Worm (Caenorhabditis elegans) whole organism, L4 larva: ENCODE results near the gene F41G3.10.

ENCODE experiments used
- Y75B8A.6 ChIP-seq: fragments of 200-800 bp; sonication (Bioruptor generic); IDR thresholded peaks from 2 replicates; pipeline ENCODE4 v1.3.6; 2022; ENCODE audit warnings: missing genetic modification reagents, missing genetic modification characterization, missing compliant biosample characterization
- ZK546.5 ChIP-seq, 2 experiments: sonication (generic microtip); optimal IDR thresholded peaks; 2 replicates each; lab custom pipeline; 2017; ENCODE audit warnings: missing biosample characterization in 2 of 2, missing genetic modification characterization in 2 of 2
- aly-2 ChIP-seq: sonication (generic microtip); optimal IDR thresholded peaks from 2 replicates; lab custom pipeline; 2018; ENCODE audit warnings: missing biosample characterization, missing genetic modification characterization
- ceh-20 ChIP-seq: fragments of 200-800 bp; sonication (Bioruptor generic); IDR thresholded peaks from 2 replicates; pipeline ENCODE4 v1.3.6; 2022; ENCODE audit warnings: missing genetic modification reagents, missing genetic modification characterization, missing compliant biosample characterization
- ceh-28 ChIP-seq: fragments of 150-350 bp; optimal IDR thresholded peaks from 2 replicates; lab custom pipeline; 2014; ENCODE audit warnings: missing biosample characterization, missing genetic modification reagents, missing genetic modification characterization
- ceh-32 ChIP-seq: sonication (generic microtip); optimal IDR thresholded peaks from 2 replicates; lab custom pipeline; 2016; ENCODE audit warnings: mild to moderate bottlenecking, missing genetic modification characterization, missing compliant biosample characterization; ENCODE audit not compliant: poor library complexity
- ceh-44 ChIP-seq: fragments of 200-800 bp; sonication (Bioruptor generic); IDR thresholded peaks from 2 replicates; pipeline ENCODE4 v1.3.6; 2022; ENCODE audit warnings: missing genetic modification reagents, missing genetic modification characterization, missing compliant biosample characterization
- ceh-62 ChIP-seq: sonication (generic microtip); optimal IDR thresholded peaks from 2 replicates; lab custom pipeline; 2017; ENCODE audit warnings: missing biosample characterization, missing genetic modification characterization
- daf-19 ChIP-seq: fragments of 200-800 bp; sonication (Bioruptor generic); conservative IDR thresholded peaks from 2 replicates; pipeline ENCODE4 v1.3.6; 2022; ENCODE audit warnings: missing genetic modification characterization, missing compliant biosample characterization
- dmd-8 ChIP-seq: fragments of 200-800 bp; sonication (Bioruptor generic); IDR thresholded peaks from 2 replicates; pipeline ENCODE4 v1.3.6; 2022; ENCODE audit warnings: missing genetic modification characterization, missing compliant biosample characterization
- dmd-9 ChIP-seq: fragments of 200-800 bp; sonication (Bioruptor generic); IDR thresholded peaks from 2 replicates; pipeline ENCODE4 v1.3.6; 2022; ENCODE audit warnings: missing genetic modification reagents, missing genetic modification characterization, missing compliant biosample characterization
- duxl-1 ChIP-seq: sonication (generic microtip); optimal IDR thresholded peaks from 2 replicates; lab custom pipeline; 2016; ENCODE audit warnings: mild to moderate bottlenecking, missing genetic modification characterization, moderate library complexity, missing compliant biosample characterization; ENCODE audit not compliant: poor library complexity
- dve-1 ChIP-seq: sonication (generic microtip); optimal IDR thresholded peaks from 2 replicates; lab custom pipeline; 2017; ENCODE audit warnings: antibody characterized with exemption, mild to moderate bottlenecking, missing genetic modification characterization, missing compliant biosample characterization; ENCODE audit not compliant: insufficient read depth
- egl-27 ChIP-seq: sonication (generic microtip); optimal IDR thresholded peaks from 3 replicates; lab custom pipeline; 2017; ENCODE audit warnings: missing biosample characterization, missing genetic modification reagents, missing genetic modification characterization
- hlh-30 ChIP-seq: sonication (generic microtip); optimal IDR thresholded peaks from 2 replicates; lab custom pipeline; 2017; ENCODE audit warnings: antibody characterized with exemption, mild to moderate bottlenecking, missing genetic modification characterization, missing compliant biosample characterization; ENCODE audit not compliant: insufficient read depth
- hmg-1.1 ChIP-seq: fragments of 200-800 bp; sonication (Bioruptor generic); IDR thresholded peaks from 2 replicates; pipeline ENCODE4 v1.3.6; 2022; ENCODE audit warnings: missing genetic modification reagents, missing genetic modification characterization, missing compliant biosample characterization
- mdl-1 ChIP-seq, 2 experiments: fragments of 150-350 bp in 1 of 2; sonication (generic microtip) in 1 of 2; optimal IDR thresholded peaks; 2 replicates each; lab custom pipeline; 2014 to 2017; ENCODE audit warnings: missing biosample characterization in 2 of 2, missing genetic modification characterization in 2 of 2
- mxl-2 ChIP-seq: fragments of 200-800 bp; sonication (Bioruptor generic); conservative IDR thresholded peaks from 2 replicates; pipeline ENCODE4 v1.3.6; 2022; ENCODE audit warnings: missing genetic modification reagents, missing genetic modification characterization, missing compliant biosample characterization
- mxl-3 ChIP-seq: fragments of 200-800 bp; sonication (Bioruptor generic); optimal IDR thresholded peaks from 2 replicates; lab custom pipeline; 2018; ENCODE audit warnings: mild to moderate bottlenecking, missing genetic modification characterization, missing compliant biosample characterization
- nhr-10 ChIP-seq: fragments of 150-350 bp; optimal IDR thresholded peaks from 2 replicates; lab custom pipeline; 2014; ENCODE audit warnings: missing biosample characterization, missing genetic modification characterization
- nhr-102 ChIP-seq: sonication (generic microtip); optimal IDR thresholded peaks from 2 replicates; lab custom pipeline; 2016; ENCODE audit warnings: mild to moderate bottlenecking, missing genetic modification characterization, moderate library complexity, missing compliant biosample characterization
- nhr-111 ChIP-seq: fragments of 200-800 bp; sonication (Bioruptor generic); optimal IDR thresholded peaks from 2 replicates; lab custom pipeline; 2018; ENCODE audit warnings: mild to moderate bottlenecking, missing genetic modification characterization, missing compliant biosample characterization
- nhr-25 ChIP-seq: sonication (generic microtip); optimal IDR thresholded peaks from 2 replicates; lab custom pipeline; 2017; ENCODE audit warnings: missing genetic modification characterization, mild to moderate bottlenecking, missing compliant biosample characterization, antibody characterized with exemption, moderate library complexity, borderline replicate concordance; ENCODE audit not compliant: insufficient read depth
- nhr-48 ChIP-seq: sonication (generic microtip); optimal IDR thresholded peaks from 2 replicates; lab custom pipeline; 2016; ENCODE audit warnings: mild to moderate bottlenecking, missing genetic modification characterization, missing compliant biosample characterization
- nhr-76 ChIP-seq: fragments of 150-350 bp; optimal IDR thresholded peaks from 2 replicates; lab custom pipeline; 2014; ENCODE audit warnings: missing biosample characterization, missing genetic modification characterization
- pqm-1 ChIP-seq: sonication (generic microtip); optimal IDR thresholded peaks from 2 replicates; lab custom pipeline; 2017; ENCODE audit warnings: missing biosample characterization, missing genetic modification characterization
- rbr-2 ChIP-seq: sonication (generic microtip); optimal IDR thresholded peaks from 2 replicates; lab custom pipeline; 2016; ENCODE audit warnings: missing genotype, missing genetic modification characterization, missing compliant biosample characterization
- sdz-12 ChIP-seq: fragments of 200-800 bp; sonication (Bioruptor generic); optimal IDR thresholded peaks from 2 replicates; lab custom pipeline; 2018; ENCODE audit warnings: mild to moderate bottlenecking, missing genetic modification characterization, missing compliant biosample characterization
- snpc-1.2 ChIP-seq: fragments of 200-800 bp; sonication (Bioruptor generic); IDR thresholded peaks from 2 replicates; pipeline ENCODE4 v1.3.6; 2022; ENCODE audit warnings: missing genetic modification reagents, missing genetic modification characterization, missing compliant biosample characterization
- spr-3 ChIP-seq: fragments of 200-800 bp; sonication (Bioruptor generic); optimal IDR thresholded peaks from 2 replicates; lab custom pipeline; 2018; ENCODE audit warnings: mild to moderate bottlenecking, missing genetic modification characterization, missing compliant biosample characterization
- unc-39 ChIP-seq: sonication (generic microtip); optimal IDR thresholded peaks from 2 replicates; lab custom pipeline; 2017; ENCODE audit warnings: missing biosample characterization, missing genetic modification characterization
- unc-62 ChIP-seq, 3 experiments: fragments of 150-350 bp in 1 of 3; sonication (generic microtip); optimal IDR thresholded peaks in 2 of 3; peaks in 1 of 3; 1 replicate in 1 of 3; 2 replicates in 2 of 3; lab custom pipeline; 2014 to 2017; ENCODE audit warnings: missing biosample characterization in 3 of 3, missing genetic modification characterization in 3 of 3, missing genetic modification reagents in 3 of 3, missing genotype in 1 of 3
- vab-7 ChIP-seq: fragments of 200-800 bp; sonication (Bioruptor generic); IDR thresholded peaks from 2 replicates; pipeline ENCODE4 v1.3.6; 2022; ENCODE audit warnings: missing genetic modification reagents, missing genetic modification characterization, missing compliant biosample characterization
- zip-11 ChIP-seq: fragments of 200-800 bp; sonication (Bioruptor generic); IDR thresholded peaks from 2 replicates; pipeline ENCODE4 v1.3.6; 2022; ENCODE audit warnings: missing genetic modification characterization, missing compliant biosample characterization

F41G3.10 gene

ce11 chrII:6752027-6752426 is 2.7 kb upstream of the F41G3.10 start, which contains the start of gene F41G3.19:
F41G3.19 (minus strand) TSS chrII:6752127.
- TF ChIP-seq snpc-1.2 (GFP tag; lab: Robert Waterston, UW) (no peak), egl-27 (no peak), ceh-62 (tag; lab: Kevin White, UChicago) (no peak), spr-3 (GFP tag; lab: Kevin White, UChicago) (no peak), Y75B8A.6 (GFP tag; lab: Robert Waterston, UW) (no peak)
- TF ChIP-seq, all 104 proteins: peak for 0

ce11 chrII:6750929-6751328 is 1.6 kb upstream of the F41G3.10 start, which contains the start of gene F41G3.20:
F41G3.20 (minus strand) TSS chrII:6751029.
- TF ChIP-seq unc-62 (GFP tag; optimal IDR thresholded peaks at IDR 0.05 in 1 of 2; lab: Kevin White, UChicago) (no peak), unc-62 (tag; optimal IDR thresholded peaks at IDR 0.05; lab: Kevin White, UChicago) (no peak), ceh-32 (no peak), hlh-30 (tag; lab: Kevin White, UChicago) (no peak), dmd-8 (GFP tag; lab: Robert Waterston, UW) (no peak), zip-11 (GFP tag; lab: Robert Waterston, UW) (no peak), nhr-10 (no peak), nhr-25 (tag; lab: Kevin White, UChicago) (no peak), nhr-102 (tag; lab: Kevin White, UChicago) (no peak), mdl-1 (tag; optimal IDR thresholded peaks at IDR 0.05; lab: Kevin White, UChicago) (no peak), nhr-111 (no peak), aly-2 (tag; lab: Kevin White, UChicago) (no peak), nhr-76 (tag; lab: Kevin White, UChicago) (no peak), pqm-1 (tag; lab: Kevin White, UChicago) (no peak), vab-7 (GFP tag; lab: Robert Waterston, UW) (no peak), sdz-12 (GFP tag; lab: Kevin White, UChicago) (no peak), ceh-62 (tag; lab: Kevin White, UChicago) (no peak)

ce11 chrII:6746404-6746803 is 2.9 kb downstream of the F41G3.10 start, which contains the start of gene F41G3.5:
F41G3.5 (plus strand) TSS chrII:6746704.
- TF ChIP-seq ceh-20 (no peak), dmd-8 (GFP tag; lab: Robert Waterston, UW) (no peak), unc-39 (no peak)

- TF ChIP-seq duxl-1 (tag; lab: Kevin White, UChicago) (no peak), mxl-2 (GFP tag; lab: Robert Waterston, UW) (no peak), unc-39 (no peak), rbr-2 (tag; lab: Kevin White, UChicago) (no peak), dmd-8 (GFP tag; lab: Robert Waterston, UW) (no peak), daf-19 (no peak), ceh-44 (no peak), dve-1 (tag; lab: Kevin White, UChicago) (no peak), spr-3 (GFP tag; lab: Kevin White, UChicago) (no peak), mxl-3 (no peak), pqm-1 (tag; lab: Kevin White, UChicago) (no peak), ceh-28 (tag; lab: Kevin White, UChicago) (no peak), hmg-1.1 (GFP tag; lab: Robert Waterston, UW) (no peak), ZK546.5 (tag; optimal IDR thresholded peaks at IDR 0.05; lab: Kevin White, UChicago) (no peak), nhr-48 (tag; lab: Kevin White, UChicago) (no peak), hlh-30 (tag; lab: Kevin White, UChicago) (no peak), dmd-9 (no peak)
Measured at ce11 chrII:6745783-6746182, 3.5 kb downstream of the F41G3.10 start, which contains the start of gene ins-14. ins-14 (minus strand) TSS chrII:6745814.
